Worm (Caenorhabditis elegans): ENCODE results near the gene pigb-1.

pigb-1 gene

DNA sequence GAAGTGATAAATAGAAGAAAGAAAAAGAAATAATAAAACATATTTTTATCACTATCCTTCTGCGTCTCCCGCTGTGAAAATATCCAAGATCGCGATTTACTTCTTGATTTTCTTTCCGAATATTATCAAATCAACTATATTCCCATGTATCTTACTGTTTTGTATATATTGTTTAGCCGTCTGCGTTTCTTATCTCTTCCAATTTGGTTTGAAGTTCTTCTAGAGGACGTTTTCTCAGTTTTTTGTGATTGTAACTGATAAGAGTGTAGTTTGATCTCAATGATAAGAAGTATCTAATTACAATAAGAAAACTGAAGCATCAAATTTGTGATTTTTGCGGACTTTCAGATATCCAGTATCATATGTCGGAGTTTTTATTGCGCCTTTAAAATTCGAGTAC is 32.2 kb downstream of the pigb-1 start:
- TF ChIP-seq C34F6.9 (tag; optimal IDR thresholded peaks at IDR 0.05) (no peak), sma-3 (GFP tag; optimal IDR thresholded peaks at IDR 0.05) (peak; percentile 19), sma-9 (GFP tag; optimal IDR thresholded peaks at IDR 0.05) (peak; percentile 16), sma-9 (tag; optimal IDR thresholded peaks at IDR 0.05) (no peak), nhr-129 (tag; optimal IDR thresholded peaks at IDR 0.05) (no peak), dmd-4 (tag; optimal IDR thresholded peaks at IDR 0.05) (no peak), fos-1 (tag; optimal IDR thresholded peaks at IDR 0.05) (peak; percentile 42), aly-2 (tag; optimal IDR thresholded peaks at IDR 0.05) (no peak), blmp-1 (tag; optimal IDR thresholded peaks at IDR 0.05; ENCODE audit: insufficient read depth) (no peak)

DNA sequence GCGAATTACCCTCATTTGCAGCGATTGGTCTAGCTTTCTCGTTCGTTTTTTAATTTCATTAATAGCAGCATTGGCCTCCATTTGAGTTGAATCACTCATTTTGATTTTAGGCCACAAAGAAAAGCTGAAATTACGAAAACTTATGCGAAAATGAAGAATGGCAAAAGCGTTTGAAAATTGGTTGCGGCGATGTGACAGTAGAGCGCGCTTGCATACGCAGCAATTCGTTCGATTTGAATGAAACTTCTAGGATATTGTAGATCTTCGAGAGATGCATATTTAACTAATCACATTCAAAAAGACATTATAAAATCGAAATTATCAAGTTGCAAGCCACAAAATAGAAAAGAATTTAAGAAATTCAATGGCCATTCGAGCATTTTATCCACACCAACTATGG is 33.2 kb downstream of the pigb-1 start, which contains the start of gene ulp-2:
TSS of gene ulp-2 (minus strand) at position 158 of the 400 bp plus-strand sequence.
- no peak for TF ChIP-seq gmeb-1 (tag; optimal IDR thresholded peaks at IDR 0.05)
- TF ChIP-seq mbf-1 (tag; optimal IDR thresholded peaks at IDR 0.05): no peak
- TF ChIP-seq skn-1 (tag; optimal IDR thresholded peaks at IDR 0.05): no peak
- TF ChIP-seq nhr-6 (tag; optimal IDR thresholded peaks at IDR 0.05): no peak
- no peak for TF ChIP-seq nhr-10 (tag; optimal IDR thresholded peaks at IDR 0.05)
- TF ChIP-seq unc-55 (GFP tag; optimal IDR thresholded peaks at IDR 0.05): peak; percentile 39
- no peak for TF ChIP-seq F13H6.1 (tag; optimal IDR thresholded peaks at IDR 0.05)
- TF ChIP-seq ceh-16 (tag; optimal IDR thresholded peaks at IDR 0.05): no peak
- no peak for TF ChIP-seq elt-1 (tag; optimal IDR thresholded peaks at IDR 0.05)
- peak in 1 of 2 experiments; percentile 26 for TF ChIP-seq lsy-2 (tag; optimal IDR thresholded peaks at IDR 0.05)
- TF ChIP-seq nhr-129 (tag; optimal IDR thresholded peaks at IDR 0.05): peak; percentile 58
- TF ChIP-seq C34F6.9 (tag; optimal IDR thresholded peaks at IDR 0.05): peak; percentile 46
- TF ChIP-seq ceh-82 (tag; optimal IDR thresholded peaks at IDR 0.05): no peak
- no peak for TF ChIP-seq mab-5 (tag; optimal IDR thresholded peaks at IDR 0.05)
- no peak for TF ChIP-seq sma-3 (GFP tag; optimal IDR thresholded peaks at IDR 0.05)
- TF ChIP-seq zag-1 (tag; optimal IDR thresholded peaks at IDR 0.05): no peak
- no peak for TF ChIP-seq snpc-4 (tag; optimal IDR thresholded peaks at IDR 0.05)

DNA sequence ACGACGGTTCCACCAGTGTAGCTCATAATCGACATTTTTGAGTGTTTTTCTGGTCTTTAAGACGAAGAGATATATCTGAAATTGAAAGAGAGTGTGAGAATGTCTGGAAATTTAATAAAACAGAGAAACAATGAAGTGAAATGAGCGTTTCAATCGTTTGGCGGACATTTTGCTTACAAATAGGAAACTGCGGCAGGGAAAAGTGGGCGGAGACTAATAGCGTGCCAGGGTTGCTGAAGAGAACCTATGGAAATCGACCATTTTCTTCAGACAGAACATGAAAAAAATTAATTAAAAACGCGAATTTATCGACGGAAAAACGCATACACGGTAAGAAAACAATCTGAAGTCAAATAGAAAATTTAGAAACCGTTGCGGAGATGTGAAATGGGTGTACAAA is 37.5 kb downstream of the pigb-1 start, which contains the start of gene pbs-3:
TSS of gene pbs-3 (minus strand) at position 75 of the 400 bp plus-strand sequence.
- TF ChIP-seq ZK546.5 (tag; optimal IDR thresholded peaks at IDR 0.05) (no peak), Y55F3AM.14 (GFP tag; optimal IDR thresholded peaks at IDR 0.05) (no peak), ama-1 (optimal IDR thresholded peaks at IDR 0.05) (peak; percentile 60), nhr-10 (tag; optimal IDR thresholded peaks at IDR 0.05) (no peak), ztf-1 (GFP tag; conservative IDR thresholded peaks at IDR 0.05) (no peak), unc-39 (tag; optimal IDR thresholded peaks at IDR 0.05) (no peak), elt-1 (tag; optimal IDR thresholded peaks at IDR 0.05) (no peak), ceh-82 (tag; optimal IDR thresholded peaks at IDR 0.05) (no peak), C34F6.9 (tag; optimal IDR thresholded peaks at IDR 0.05) (peak; percentile 77), lin-11 (tag; optimal IDR thresholded peaks at IDR 0.05) (peak; percentile 28), peb-1 (tag; optimal IDR thresholded peaks at IDR 0.05) (no peak), ztf-4 (tag; optimal IDR thresholded peaks at IDR 0.05) (no peak), lsy-2 (tag; optimal IDR thresholded peaks at IDR 0.05) (peak; percentile 22 to 76), F13H6.1 (tag; optimal IDR thresholded peaks at IDR 0.05) (peak; percentile 13), mdl-1 (tag; optimal IDR thresholded peaks at IDR 0.05) (no peak), lin-13 (GFP tag; optimal IDR thresholded peaks at IDR 0.05) (peak; percentile 76), zag-1 (tag; optimal IDR thresholded peaks at IDR 0.05) (no peak), elt-3 (tag; optimal IDR thresholded peaks at IDR 0.05) (no peak), ceh-16 (tag; optimal IDR thresholded peaks at IDR 0.05) (no peak), sma-3 (GFP tag; optimal IDR thresholded peaks at IDR 0.05) (peak; percentile 45), crh-2 (tag; optimal IDR thresholded peaks at IDR 0.05) (peak; percentile 73), snpc-4 (tag; optimal IDR thresholded peaks at IDR 0.05) (peak; percentile 33), mab-5 (tag; optimal IDR thresholded peaks at IDR 0.05) (no peak), alr-1 (tag; optimal IDR thresholded peaks at IDR 0.05) (no peak), sem-4 (tag; optimal IDR thresholded peaks at IDR 0.05) (no peak), nhr-21 (tag; optimal IDR thresholded peaks at IDR 0.05) (peak; percentile 41), mbf-1 (tag; optimal IDR thresholded peaks at IDR 0.05) (no peak), R02D3.7 (tag; optimal IDR thresholded peaks at IDR 0.05) (no peak), dmd-4 (tag; optimal IDR thresholded peaks at IDR 0.05) (no peak), nhr-129 (tag; optimal IDR thresholded peaks at IDR 0.05) (peak; percentile 84), aly-2 (tag; optimal IDR thresholded peaks at IDR 0.05) (no peak), nhr-12 (tag; optimal IDR thresholded peaks at IDR 0.05) (no peak), blmp-1 (tag; optimal IDR thresholded peaks at IDR 0.05; ENCODE audit: insufficient read depth) (no peak), nhr-25 (tag; optimal IDR thresholded peaks at IDR 0.05) (peak; percentile 46), fos-1 (tag; optimal IDR thresholded peaks at IDR 0.05) (peak; percentile 37), nhr-77 (tag; optimal IDR thresholded peaks at IDR 0.05) (no peak), egl-27 (tag; optimal IDR thresholded peaks at IDR 0.05) (no peak), unc-55 (GFP tag; optimal IDR thresholded peaks at IDR 0.05) (peak; percentile 79), nhr-237 (tag; optimal IDR thresholded peaks at IDR 0.05) (no peak), lin-39 (tag; optimal IDR thresholded peaks at IDR 0.05) (no peak), ztf-11 (tag; optimal IDR thresholded peaks at IDR 0.05) (no peak), nhr-6 (tag; optimal IDR thresholded peaks at IDR 0.05) (no peak), nhr-23 (tag; optimal IDR thresholded peaks at IDR 0.05) (no peak), unc-62 (GFP tag; optimal IDR thresholded peaks at IDR 0.05) (no peak), skn-1 (tag; optimal IDR thresholded peaks at IDR 0.05) (peak; percentile 89), gmeb-1 (tag; optimal IDR thresholded peaks at IDR 0.05) (peak; percentile 25)

Data from whole organism, L2 larva.